Fruit fly (Drosophila melanogaster) whole organism, embryonic: ENCODE measurements around the gene Aatf.

Experiments
- Bdp1 ChIP-seq: fragments of 200-800 bp; sonication (Bioruptor generic); optimal IDR thresholded peaks from 3 replicates; lab custom pipeline; 2016; ENCODE audit warnings: missing biosample characterization, missing genetic modification characterization
- CG11247 ChIP-seq: fragments of 200-800 bp; sonication (Bioruptor generic); IDR thresholded peaks from 2 replicates; pipeline ENCODE4 v1.3.6; 2022; ENCODE audit warnings: missing biosample characterization, missing genetic modification characterization
- CG11695 ChIP-seq: fragments of 200-800 bp; sonication (Bioruptor generic); IDR thresholded peaks from 3 replicates; pipeline ENCODE4 v1.3.6; 2022; ENCODE audit warnings: missing biosample characterization, missing genetic modification characterization
- CG11696 ChIP-seq: fragments of 200-800 bp; sonication (Bioruptor generic); IDR thresholded peaks from 2 replicates; pipeline ENCODE4 v1.3.6; 2022; ENCODE audit warnings: missing biosample characterization, missing genetic modification characterization
- CG13296 ChIP-seq: fragments of 200-800 bp; sonication (Bioruptor generic); optimal IDR thresholded peaks from 3 replicates; lab custom pipeline; 2018; ENCODE audit warnings: missing biosample characterization, mild to moderate bottlenecking, missing genetic modification characterization
- CG14965 ChIP-seq: fragments of 200-800 bp; sonication (Bioruptor generic); optimal IDR thresholded peaks from 2 replicates; lab custom pipeline; 2016; ENCODE audit warnings: missing biosample characterization, missing genetic modification characterization, borderline replicate concordance
- CG1647 ChIP-seq: fragments of 200-800 bp; sonication (Bioruptor generic); optimal IDR thresholded peaks from 3 replicates; lab custom pipeline; 2016; ENCODE audit warnings: missing biosample characterization, missing genetic modification characterization
- CG17612 ChIP-seq: fragments of 200-800 bp; sonication (Bioruptor generic); IDR thresholded peaks from 2 replicates; pipeline ENCODE4 v1.3.6; 2022; ENCODE audit warnings: missing biosample characterization, missing genetic modification characterization
- CG18262 ChIP-seq: fragments of 200-800 bp; optimal IDR thresholded peaks from 3 replicates; lab custom pipeline; 2019; ENCODE audit warnings: missing biosample characterization, mild to moderate bottlenecking, missing genetic modification characterization, moderate library complexity
- CG2202 ChIP-seq: fragments of 200-800 bp; sonication (Bioruptor generic); optimal IDR thresholded peaks from 2 replicates; lab custom pipeline; 2018; ENCODE audit warnings: missing biosample characterization, mild to moderate bottlenecking, missing genetic modification characterization
- CG2889 ChIP-seq: fragments of 200-800 bp; sonication (Bioruptor generic); IDR thresholded peaks from 3 replicates; pipeline ENCODE4 v1.3.6; 2022; ENCODE audit warnings: missing biosample characterization, missing genetic modification characterization
- CG32772 ChIP-seq: fragments of 200-800 bp; sonication (Bioruptor generic); IDR thresholded peaks from 2 replicates; pipeline ENCODE4 v1.3.6; 2022; ENCODE audit warnings: missing biosample characterization, missing genetic modification characterization
- CG3847 ChIP-seq: fragments of 200-800 bp; sonication (Bioruptor generic); IDR thresholded peaks from 2 replicates; pipeline ENCODE4 v1.3.6; 2022; ENCODE audit warnings: missing biosample characterization, missing genetic modification characterization
- CG4404 ChIP-seq: fragments of 200-800 bp; sonication (Bioruptor generic); IDR thresholded peaks from 2 replicates; pipeline ENCODE4 v1.3.6; 2022; ENCODE audit warnings: missing biosample characterization, missing genetic modification characterization
- CG4617 ChIP-seq: fragments of 200-800 bp; sonication (Bioruptor generic); optimal IDR thresholded peaks from 3 replicates; lab custom pipeline; 2016; ENCODE audit warnings: missing biosample characterization, missing genetic modification characterization, borderline replicate concordance
- CG8478 ChIP-seq: fragments of >200 bp; optimal IDR thresholded peaks from 2 replicates; lab custom pipeline; 2018
- CG9215 ChIP-seq: fragments of 200-800 bp; sonication (Bioruptor generic); IDR thresholded peaks from 2 replicates; pipeline ENCODE4 v1.3.6; 2022; ENCODE audit warnings: missing biosample characterization, missing genetic modification characterization
- CoRest ChIP-seq: fragments of 200-800 bp; sonication (Bioruptor generic); optimal IDR thresholded peaks from 3 replicates; lab custom pipeline; 2018; ENCODE audit warnings: missing biosample characterization, mild to moderate bottlenecking, missing genetic modification characterization, moderate library complexity
- Dll ChIP-seq: fragments of 200-800 bp; sonication (Bioruptor generic); IDR thresholded peaks from 4 replicates; pipeline ENCODE4 v1.3.6; 2022; ENCODE audit warnings: missing biosample characterization, missing genetic modification characterization; ENCODE audit not compliant: partially characterized antibody
- ERR ChIP-seq: fragments of 200-800 bp; sonication (Bioruptor generic); optimal IDR thresholded peaks from 2 replicates; lab custom pipeline; 2016; ENCODE audit warnings: missing biosample characterization, missing genetic modification characterization
- Elba2 ChIP-seq: fragments of 200-800 bp; sonication (Bioruptor generic); optimal IDR thresholded peaks from 3 replicates; lab custom pipeline; 2016; ENCODE audit warnings: missing biosample characterization, missing genetic modification characterization
- HLHmδ ChIP-seq: fragments of 200-800 bp; sonication (Bioruptor generic); optimal IDR thresholded peaks from 2 replicates; lab custom pipeline; 2018; ENCODE audit warnings: missing biosample characterization, mild to moderate bottlenecking, missing genetic modification characterization, moderate library complexity
- Lpt ChIP-seq: fragments of >200 bp; optimal IDR thresholded peaks from 2 replicates; lab custom pipeline; 2018; ENCODE audit warnings: missing biosample characterization, missing genetic modification characterization
- NFAT ChIP-seq: fragments of 200-800 bp; sonication (Bioruptor generic); IDR thresholded peaks from 2 replicates; pipeline ENCODE4 v1.3.6; 2022; ENCODE audit warnings: missing biosample characterization, missing genetic modification characterization
- Sin3A ChIP-seq: fragments of >200 bp; optimal IDR thresholded peaks from 2 replicates; lab custom pipeline; 2018
- Sox102F ChIP-seq: fragments of 200-800 bp; sonication (Bioruptor generic); optimal IDR thresholded peaks from 2 replicates; lab custom pipeline; 2018; ENCODE audit warnings: missing biosample characterization, mild to moderate bottlenecking, missing genetic modification characterization, moderate library complexity
- TFAM ChIP-seq: fragments of 200-800 bp; sonication (Bioruptor generic); optimal IDR thresholded peaks from 2 replicates; lab custom pipeline; 2017; ENCODE audit warnings: missing biosample characterization, missing genetic modification characterization, inconsistent platforms
- bsh ChIP-seq, 2 experiments: fragments of 200-800 bp; sonication (Bioruptor generic); optimal IDR thresholded peaks; 2 replicates each; lab custom pipeline; 2017 to 2018; ENCODE audit warnings: mild to moderate bottlenecking in 2 of 2, missing biosample characterization in 2 of 2, missing genetic modification characterization in 2 of 2, moderate library complexity in 1 of 2
- chn ChIP-seq: fragments of 200-800 bp; sonication (Bioruptor generic); optimal IDR thresholded peaks from 2 replicates; lab custom pipeline; 2016; ENCODE audit warnings: missing biosample characterization, missing genetic modification characterization
- crol ChIP-seq: fragments of 200-800 bp; sonication (Bioruptor generic); IDR thresholded peaks from 2 replicates; pipeline ENCODE4 v1.3.6; 2022; ENCODE audit warnings: missing biosample characterization, missing genetic modification characterization
- disco-r ChIP-seq: fragments of 200-800 bp; sonication (Bioruptor generic); optimal IDR thresholded peaks from 2 replicates; lab custom pipeline; 2016; ENCODE audit warnings: missing biosample characterization, missing genetic modification characterization
- dmrt11E ChIP-seq: fragments of 200-800 bp; sonication (Bioruptor generic); optimal IDR thresholded peaks from 3 replicates; lab custom pipeline; 2018; ENCODE audit warnings: missing biosample characterization, mild to moderate bottlenecking, missing genetic modification characterization, moderate library complexity
- dmrt99B ChIP-seq: fragments of 200-800 bp; sonication (Bioruptor generic); optimal IDR thresholded peaks from 2 replicates; lab custom pipeline; 2018; ENCODE audit warnings: missing biosample characterization, mild to moderate bottlenecking, missing genetic modification characterization, moderate library complexity
- fd3F ChIP-seq: fragments of 200-800 bp; sonication (Bioruptor generic); optimal IDR thresholded peaks from 2 replicates; lab custom pipeline; 2018; ENCODE audit warnings: missing biosample characterization, mild to moderate bottlenecking, missing genetic modification characterization, moderate library complexity
- gem ChIP-seq: fragments of 200-800 bp; sonication (Bioruptor generic); optimal IDR thresholded peaks from 2 replicates; lab custom pipeline; 2019; ENCODE audit warnings: missing biosample characterization, mild to moderate bottlenecking, missing genetic modification characterization, moderate library complexity
- h ChIP-seq: fragments of >200 bp; optimal IDR thresholded peaks from 2 replicates; lab custom pipeline; 2017
- ken ChIP-seq: fragments of 200-800 bp; sonication (Bioruptor generic); IDR thresholded peaks from 3 replicates; pipeline ENCODE4 v1.3.6; 2022; ENCODE audit warnings: missing biosample characterization, missing genetic modification characterization
- luna ChIP-seq: fragments of 200-800 bp; sonication (Bioruptor generic); optimal IDR thresholded peaks from 2 replicates; lab custom pipeline; 2016; ENCODE audit warnings: missing biosample characterization, missing genetic modification characterization
- mirr ChIP-seq: fragments of 200-800 bp; sonication (Bioruptor generic); optimal IDR thresholded peaks from 3 replicates; lab custom pipeline; 2018; ENCODE audit warnings: missing biosample characterization, mild to moderate bottlenecking, missing genetic modification characterization
- p53 ChIP-seq: fragments of 200-800 bp; sonication (Bioruptor generic); optimal IDR thresholded peaks from 2 replicates; lab custom pipeline; 2016; ENCODE audit warnings: missing biosample characterization, missing genetic modification characterization
- pum ChIP-seq: fragments of 200-800 bp; sonication (Bioruptor generic); optimal IDR thresholded peaks from 2 replicates; lab custom pipeline; 2016; ENCODE audit warnings: missing biosample characterization, missing genetic modification characterization
- ro ChIP-seq: fragments of 200-800 bp; sonication (Bioruptor generic); IDR thresholded peaks from 2 replicates; pipeline ENCODE4 v1.3.6; 2022; ENCODE audit warnings: missing biosample characterization, missing genetic modification characterization
- sisA ChIP-seq: fragments of 200-800 bp; sonication (Bioruptor generic); IDR thresholded peaks from 2 replicates; pipeline ENCODE4 v1.3.6; 2022; ENCODE audit warnings: missing biosample characterization, missing genetic modification characterization
- slou ChIP-seq: fragments of 200-800 bp; sonication (Bioruptor generic); optimal IDR thresholded peaks from 3 replicates; lab custom pipeline; 2016; ENCODE audit warnings: missing biosample characterization, missing genetic modification characterization
- sob ChIP-seq: fragments of 200-800 bp; sonication (Bioruptor generic); IDR thresholded peaks from 2 replicates; pipeline ENCODE4 v1.3.6; 2022; ENCODE audit warnings: missing biosample characterization, missing genetic modification characterization
- sr ChIP-seq: fragments of 200-800 bp; sonication (Bioruptor generic); IDR thresholded peaks from 3 replicates; pipeline ENCODE4 v1.3.6; 2022; ENCODE audit warnings: missing biosample characterization, missing genetic modification characterization
- tll ChIP-seq, 2 experiments: fragments of 200-800 bp in 1 of 2; fragments of >200 bp in 1 of 2; sonication (Bioruptor generic) in 1 of 2; optimal IDR thresholded peaks; 2 replicates each; lab custom pipeline; 2017 to 2019; ENCODE audit warnings: missing biosample characterization in 2 of 2, missing genetic modification characterization in 2 of 2, mild to moderate bottlenecking in 1 of 2, moderate library complexity in 1 of 2
- vfl ChIP-seq: fragments of 200-800 bp; sonication (Bioruptor generic); optimal IDR thresholded peaks from 2 replicates; lab custom pipeline; 2016; ENCODE audit warnings: missing biosample characterization, missing genetic modification characterization
- vnd ChIP-seq: fragments of 200-800 bp; sonication (Bioruptor generic); IDR thresholded peaks from 3 replicates; pipeline ENCODE4 v1.3.6; 2022; ENCODE audit warnings: missing biosample characterization, missing genetic modification characterization; ENCODE audit not compliant: partially characterized antibody
- zf30C ChIP-seq: fragments of 200-800 bp; sonication (Bioruptor generic); optimal IDR thresholded peaks from 3 replicates; lab custom pipeline; 2018; ENCODE audit warnings: missing biosample characterization, mild to moderate bottlenecking, missing genetic modification characterization

Aatf gene

dm6 chr2L:6683992-6684882 lies 33.2 kb upstream of the Aatf start, which contains the start of gene Nhe3 (continued):
- peak; percentile 84 for TF ChIP-seq CG32772 (GFP tag; lab: Robert Waterston, UW)
- TF ChIP-seq gem = peak; percentile 87
- TF ChIP-seq ERR (GFP tag; lab: Kevin White, UChicago) = peak; percentile 67
- peak; percentile 67; the same call in 1 of the 2 replicates for TF ChIP-seq ro (GFP tag; lab: Robert Waterston, UW)
- no peak for TF ChIP-seq p53
- TF ChIP-seq h = no peak
- TF ChIP-seq vfl (GFP tag; lab: Kevin White, UChicago) = peak; percentile 81
- peak; percentile 78 for TF ChIP-seq CG18262 (tag; lab: Kevin White, UChicago)
- peak; percentile 59; the same call in 1 of the 2 replicates for TF ChIP-seq CG17612
- TF ChIP-seq dmrt11E = peak; percentile 77
- TF ChIP-seq Bdp1 (GFP tag; lab: Kevin White, UChicago) = peak; percentile 74
- no peak for TF ChIP-seq CG8478 (lab: Kevin White, UChicago)
- no peak for TF ChIP-seq Sox102F (GFP tag; lab: Kevin White, UChicago)
- TF ChIP-seq CoRest = peak; percentile 84
- peak; percentile 80 for TF ChIP-seq CG11247 (GFP tag; lab: Robert Waterston, UW)
- peak; percentile 70 for TF ChIP-seq CG1647
- peak; percentile 62; the same call in 1 of the 3 replicates for TF ChIP-seq CG11695 (GFP tag; lab: Robert Waterston, UW)
- peak; percentile 81 for TF ChIP-seq CG3847 (GFP tag; lab: Robert Waterston, UW)
- peak; percentile 76 for TF ChIP-seq fd3F
- no peak for TF ChIP-seq dmrt99B (tag; lab: Kevin White, UChicago)
- TF ChIP-seq crol (GFP tag; lab: Robert Waterston, UW) = peak; percentile 94
- TF ChIP-seq NFAT (GFP tag; lab: Robert Waterston, UW) = peak; percentile 84
- peak; percentile 77 for TF ChIP-seq CG9215 (GFP tag; lab: Robert Waterston, UW)
- TF ChIP-seq sob (GFP tag; lab: Robert Waterston, UW) = peak; percentile 90
- TF ChIP-seq ken (GFP tag; lab: Robert Waterston, UW) = peak; percentile 78
- peak; percentile 67 for TF ChIP-seq Sin3A (lab: Kevin White, UChicago)
- no peak for TF ChIP-seq tll (GFP tag; optimal IDR thresholded peaks at IDR 0.05; lab: Kevin White, UChicago)
- TF ChIP-seq HLHmδ (GFP tag; lab: Kevin White, UChicago) = no peak
- peak; percentile 73 for TF ChIP-seq CG4617 (GFP tag; lab: Kevin White, UChicago)
- TF ChIP-seq disco-r (GFP tag; lab: Kevin White, UChicago) = peak; percentile 63
- TF ChIP-seq sr (GFP tag; lab: Robert Waterston, UW) = 0 out of 3 replicates have a peak, but pooled peaks have one; percentile 15
- TF ChIP-seq slou (GFP tag; lab: Kevin White, UChicago) = peak; percentile 49
- TF ChIP-seq vnd = no peak; the same call in 2 of the 3 replicates
- TF ChIP-seq Lpt (GFP tag; lab: Kevin White, UChicago) = no peak
- peak; percentile 66; the same call in 3 of the 4 replicates for TF ChIP-seq Dll (GFP tag; lab: Robert Waterston, UW)
- TF ChIP-seq chn (GFP tag; lab: Kevin White, UChicago) = peak; percentile 81
- TF ChIP-seq mirr = no peak
- TF ChIP-seq CG2889 (GFP tag; lab: Robert Waterston, UW) = peak; percentile 78; the same call in 2 of the 3 replicates
- TF ChIP-seq zf30C (GFP tag; lab: Kevin White, UChicago) = no peak
- peak; percentile 78 for TF ChIP-seq pum (GFP tag; lab: Kevin White, UChicago)
- TF ChIP-seq CG13296 = peak; percentile 79
- TF ChIP-seq CG4404 (GFP tag; lab: Robert Waterston, UW) = peak; percentile 76
- TF ChIP-seq CG2202 = peak; percentile 36
- TF ChIP-seq CG11696 (GFP tag; lab: Robert Waterston, UW) = 0 out of 2 replicates have a peak, but pooled peaks have one; percentile 30
- peak; percentile 35 to 76 for TF ChIP-seq bsh (GFP tag; optimal IDR thresholded peaks at IDR 0.05; lab: Kevin White, UChicago)
- TF ChIP-seq CG14965 (GFP tag; lab: Kevin White, UChicago) = peak; percentile 36
- TF ChIP-seq TFAM (GFP tag; lab: Kevin White, UChicago) = no peak
- peak; percentile 84 for TF ChIP-seq sisA (GFP tag; lab: Robert Waterston, UW)
- no peak for TF ChIP-seq luna (GFP tag; lab: Kevin White, UChicago)
- no peak for TF ChIP-seq Elba2 (GFP tag; lab: Kevin White, UChicago)
